Worm (Caenorhabditis elegans): ENCODE data around the gene vps-50.

DNA sequence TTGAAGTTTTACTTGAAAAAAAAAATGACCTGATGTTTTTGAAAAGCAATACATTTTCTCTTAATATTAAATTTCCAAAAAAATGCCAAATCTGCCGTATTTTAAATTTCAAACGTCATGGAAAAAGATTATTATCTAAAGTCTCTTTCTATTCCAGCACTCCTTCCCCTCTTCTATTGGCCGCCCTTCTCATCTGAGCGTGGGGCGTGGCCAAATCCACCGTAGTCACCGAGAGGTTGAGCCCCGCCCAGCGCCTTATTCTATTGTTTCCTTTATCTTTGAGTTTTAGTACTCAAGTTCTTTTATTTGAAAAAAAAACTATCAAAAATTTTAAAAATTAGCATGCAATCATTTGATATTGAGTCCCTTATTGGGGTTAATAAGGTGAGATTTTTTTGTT lies 51.1 kb downstream of the vps-50 start, which contains the start of gene vab-7:
- no peak for TF ChIP-seq ztf-11 (tag; optimal IDR thresholded peaks at IDR 0.05)
- no peak for TF ChIP-seq ceh-39 (tag; optimal IDR thresholded peaks at IDR 0.05)
- TF ChIP-seq bed-3 (GFP tag; optimal IDR thresholded peaks at IDR 0.05) = no peak
- no peak for TF ChIP-seq nhr-12 (tag; optimal IDR thresholded peaks at IDR 0.05)
- no peak for TF ChIP-seq elt-1 (tag; optimal IDR thresholded peaks at IDR 0.05; ENCODE audit: borderline replicate concordance, insufficient read depth)
- TF ChIP-seq mep-1 (tag; optimal IDR thresholded peaks at IDR 0.05) = no peak
- no peak for TF ChIP-seq hlh-1 (tag; optimal IDR thresholded peaks at IDR 0.05)
- TF ChIP-seq nhr-237 (tag; optimal IDR thresholded peaks at IDR 0.05) = no peak
- no peak for TF ChIP-seq unc-39 (tag; optimal IDR thresholded peaks at IDR 0.05)
- no peak for TF ChIP-seq ces-1 (GFP tag; optimal IDR thresholded peaks at IDR 0.05)

Data from whole organism, mixed stage, embryonic.